Comparison of ENCODE assay signal across 3 fruit fly cellular contexts in the genomic region with DNA sequence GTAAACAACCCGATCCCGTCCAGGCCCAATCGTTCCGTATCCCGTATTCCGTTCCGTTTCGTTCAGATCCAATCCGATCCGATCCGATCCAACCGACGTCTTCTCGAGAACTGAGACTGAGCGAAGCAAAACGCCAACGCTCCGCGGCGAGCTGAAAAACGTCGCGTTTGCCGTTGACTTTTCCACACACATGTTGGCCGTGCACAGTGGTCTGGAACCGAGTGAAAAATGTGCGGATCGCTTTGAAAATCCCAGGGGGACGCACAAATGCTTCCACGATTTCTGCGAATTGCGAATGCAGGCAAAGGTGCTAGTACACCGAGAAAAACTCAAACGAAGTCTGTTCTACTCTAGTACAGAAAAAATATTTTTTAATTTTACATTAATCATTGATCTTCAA.
A peak's percentile ranks its signal among the peaks of the same experiment; 100 is the strongest.
TF ChIP-seq lines count a peak whose summit lies in the region.

A gene (minus strand): TSS at position 88 of the 400 bp plus-strand sequence.

- no peak for TF ChIP-seq CTCF in whole organism, embryonic (GFP tag; optimal IDR thresholded peaks at IDR 0.05; lab: Kevin White, UChicago)

TF ChIP-seq in whole organism, embryonic, 481 proteins besides CTCF, POLR2A, EP300 and RAD21 (continues in another document):
- TF ChIP-seq CG11456 (GFP tag; IDR thresholded peaks at IDR 0.05; lab: Robert Waterston, UW) (no peak), lilli (GFP tag; optimal IDR thresholded peaks at IDR 0.05; lab: Kevin White, UChicago) (peak; percentile 5), stc (GFP tag; IDR thresholded peaks at IDR 0.05; lab: Robert Waterston, UW) (peak; percentile 30; the same call in 1 of the 2 replicates), Drgx (GFP tag; IDR thresholded peaks at IDR 0.05; lab: Robert Waterston, UW) (peak; percentile 15; the same call in 1 of the 2 replicates), CG12744 (GFP tag; optimal IDR thresholded peaks at IDR 0.05; lab: Kevin White, UChicago) (no peak), tin (GFP tag; optimal IDR thresholded peaks at IDR 0.05; lab: Kevin White, UChicago) (no peak), Nf-YA (GFP tag; IDR thresholded peaks at IDR 0.05; lab: Robert Waterston, UW) (no peak), tx (GFP tag; optimal IDR thresholded peaks at IDR 0.05; lab: Kevin White, UChicago) (no peak), D19A (tag; optimal IDR thresholded peaks at IDR 0.05; lab: Kevin White, UChicago) (no peak), btn (GFP tag; optimal IDR thresholded peaks at IDR 0.05; lab: Kevin White, UChicago) (no peak), gro (GFP tag; optimal IDR thresholded peaks at IDR 0.05; lab: Kevin White, UChicago) (no peak), slou (GFP tag; optimal IDR thresholded peaks at IDR 0.05; lab: Kevin White, UChicago) (no peak), CG17359 (tag; optimal IDR thresholded peaks at IDR 0.05; lab: Kevin White, UChicago) (no peak), chinmo (GFP tag; IDR thresholded peaks at IDR 0.05; lab: Robert Waterston, UW; ENCODE audit: partially characterized antibody) (no peak), odd (GFP tag; optimal IDR thresholded peaks at IDR 0.05; lab: Kevin White, UChicago) (peak; percentile 23), Hey (tag; optimal IDR thresholded peaks at IDR 0.05; lab: Kevin White, UChicago) (no peak), CG11504 (tag; optimal IDR thresholded peaks at IDR 0.05; lab: Kevin White, UChicago) (peak; percentile 85), CG7963 (GFP tag; IDR thresholded peaks at IDR 0.05; lab: Robert Waterston, UW; ENCODE audit: partially characterized antibody) (peak; percentile 53; the same call in 2 of the 3 replicates), bsh (GFP tag; optimal IDR thresholded peaks at IDR 0.05; lab: Kevin White, UChicago) (peak; percentile 15 to 28), Chrac-16 (GFP tag; optimal IDR thresholded peaks at IDR 0.05; lab: Kevin White, UChicago) (peak; percentile 6), C15 (GFP tag; IDR thresholded peaks at IDR 0.05; lab: Robert Waterston, UW) (no peak), dimm (GFP tag; IDR thresholded peaks at IDR 0.05; lab: Robert Waterston, UW) (no peak), CG15073 (GFP tag; optimal IDR thresholded peaks at IDR 0.05; lab: Kevin White, UChicago) (no peak), PHDP (tag; optimal IDR thresholded peaks at IDR 0.05; lab: Kevin White, UChicago) (no peak), sr (GFP tag; IDR thresholded peaks at IDR 0.05; lab: Robert Waterston, UW) (peak; percentile 90; the same call in 2 of the 3 replicates), CG1024 (GFP tag; IDR thresholded peaks at IDR 0.05; lab: Robert Waterston, UW) (0 out of 2 replicates have a peak, but pooled peaks have one; percentile 16), NC2β (GFP tag; optimal IDR thresholded peaks at IDR 0.05; lab: Kevin White, UChicago) (no peak), CG2678 (tag; optimal IDR thresholded peaks at IDR 0.05; lab: Kevin White, UChicago) (peak; percentile 9)

TF ChIP-seq in whole organism, prepupa, 60 proteins besides CTCF, POLR2A, EP300 and RAD21:
- TF ChIP-seq Gug (GFP tag; IDR thresholded peaks at IDR 0.05; lab: Robert Waterston, UW) (peak; percentile 23; the same call in 1 of the 2 replicates), fkh (GFP tag; optimal IDR thresholded peaks at IDR 0.05; lab: Kevin White, UChicago) (peak; percentile 2), CG32006 (GFP tag; optimal IDR thresholded peaks at IDR 0.05; lab: Kevin White, UChicago) (peak; percentile 37), achi (GFP tag; optimal IDR thresholded peaks at IDR 0.05; lab: Kevin White, UChicago) (peak; percentile 7), Sox102F (GFP tag; optimal IDR thresholded peaks at IDR 0.05; lab: Kevin White, UChicago) (no peak), salr (GFP tag; optimal IDR thresholded peaks at IDR 0.05; lab: Kevin White, UChicago) (no peak), CG15336 (GFP tag; IDR thresholded peaks at IDR 0.05; lab: Robert Waterston, UW) (peak; percentile 53), CG6163 (GFP tag; IDR thresholded peaks at IDR 0.05; lab: Robert Waterston, UW) (peak; percentile 57), Met (GFP tag; optimal IDR thresholded peaks at IDR 0.05; lab: Kevin White, UChicago) (peak; percentile 9), CG3919 (GFP tag; optimal IDR thresholded peaks at IDR 0.05; lab: Kevin White, UChicago) (peak; percentile 7), CG10631 (GFP tag; optimal IDR thresholded peaks at IDR 0.05; lab: Kevin White, UChicago) (no peak), dac (GFP tag; optimal IDR thresholded peaks at IDR 0.05; lab: Kevin White, UChicago) (no peak), Eip78C (GFP tag; lab: Kevin White, UChicago) (peak; percentile 79), cyc (GFP tag; optimal IDR thresholded peaks at IDR 0.05; lab: Kevin White, UChicago) (no peak), CG16779 (tag; optimal IDR thresholded peaks at IDR 0.05; lab: Kevin White, UChicago) (peak; percentile 2), CG11294 (GFP tag; IDR thresholded peaks at IDR 0.05; lab: Robert Waterston, UW) (no peak), pdm3 (GFP tag; optimal IDR thresholded peaks at IDR 0.05; lab: Kevin White, UChicago) (peak; percentile 31), Eip75B (GFP tag; optimal IDR thresholded peaks at IDR 0.05; lab: Kevin White, UChicago) (peak; percentile 13), svp (GFP tag; lab: Kevin White, UChicago) (peak; percentile 76), OdsH (GFP tag; optimal IDR thresholded peaks at IDR 0.05; lab: Kevin White, UChicago) (peak; percentile 38), Hr4 (GFP tag; optimal IDR thresholded peaks at IDR 0.05; lab: Kevin White, UChicago) (peak; percentile 46), CG34406 (GFP tag; optimal IDR thresholded peaks at IDR 0.05; lab: Kevin White, UChicago) (peak; percentile 1), CG6276 (GFP tag; optimal IDR thresholded peaks at IDR 0.05; lab: Kevin White, UChicago) (peak; percentile 12), esn (GFP tag; optimal IDR thresholded peaks at IDR 0.05; lab: Kevin White, UChicago) (peak; percentile 1), acj6 (GFP tag; optimal IDR thresholded peaks at IDR 0.05; lab: Kevin White, UChicago) (peak; percentile 25), CG11762 (GFP tag; optimal IDR thresholded peaks at IDR 0.05; lab: Kevin White, UChicago; ENCODE audit: insufficient read depth) (no peak), eg (GFP tag; IDR thresholded peaks at IDR 0.05; lab: Robert Waterston, UW) (no peak; the same call in 1 of the 3 replicates)

TF ChIP-seq in whole organism, pupa, 21 proteins besides CTCF, POLR2A, EP300 and RAD21:
- TF ChIP-seq rn (GFP tag; IDR thresholded peaks at IDR 0.05; lab: Robert Waterston, UW) (no peak), gl (tag; optimal IDR thresholded peaks at IDR 0.05; lab: Kevin White, UChicago) (no peak), CG9948 (tag; optimal IDR thresholded peaks at IDR 0.05; lab: Kevin White, UChicago) (no peak), Snoo (tag; optimal IDR thresholded peaks at IDR 0.05; lab: Kevin White, UChicago) (no peak), Pif1B (GFP tag; optimal IDR thresholded peaks at IDR 0.05; lab: Kevin White, UChicago) (no peak), CG4496 (GFP tag; IDR thresholded peaks at IDR 0.05; lab: Robert Waterston, UW) (peak; percentile 77), CG8301 (tag; optimal IDR thresholded peaks at IDR 0.05; lab: Kevin White, UChicago) (peak; percentile 21), D1 (tag; optimal IDR thresholded peaks at IDR 0.05; lab: Kevin White, UChicago) (no peak), Ets98B (GFP tag; IDR thresholded peaks at IDR 0.05; lab: Robert Waterston, UW) (peak; percentile 51), CG8159 (tag; optimal IDR thresholded peaks at IDR 0.05; lab: Kevin White, UChicago) (no peak), CG15710 (tag; optimal IDR thresholded peaks at IDR 0.05; lab: Kevin White, UChicago) (no peak), CG34367 (tag; optimal IDR thresholded peaks at IDR 0.05; lab: Kevin White, UChicago) (no peak), CG13204 (GFP tag; optimal IDR thresholded peaks at IDR 0.05; lab: Kevin White, UChicago) (peak; percentile 22), CG14655 (GFP tag; optimal IDR thresholded peaks at IDR 0.05; lab: Kevin White, UChicago) (peak; percentile 22), fd96Ca (GFP tag; IDR thresholded peaks at IDR 0.05; lab: Robert Waterston, UW) (no peak; the same call in 2 of the 3 replicates), CG12605 (GFP tag; IDR thresholded peaks at IDR 0.05; lab: Robert Waterston, UW) (no peak), CG10348 (GFP tag; IDR thresholded peaks at IDR 0.05; lab: Robert Waterston, UW) (no peak), CG32121 (GFP tag; IDR thresholded peaks at IDR 0.05; lab: Robert Waterston, UW) (no peak), CG17806 (tag; optimal IDR thresholded peaks at IDR 0.05; lab: Kevin White, UChicago) (no peak), EcR (GFP tag; optimal IDR thresholded peaks at IDR 0.05; lab: Kevin White, UChicago) (peak; percentile 20), Pif1A (GFP tag; optimal IDR thresholded peaks at IDR 0.05; lab: Kevin White, UChicago) (no peak)
